Fruit fly (Drosophila melanogaster): Measurements from ENCODE around the gene BI-1.
A peak's percentile ranks its signal among the peaks of the same experiment; 100 is the strongest.

BI-1 gene

dm6 chr3L:8285773-8286172, 23.0 kb downstream of the BI-1 start (continued):
- no peak for TF ChIP-seq CG14050 (GFP tag; IDR thresholded peaks at IDR 0.05)
- 0 out of 3 replicates have a peak, but pooled peaks have one; percentile 19 for TF ChIP-seq row (GFP tag; IDR thresholded peaks at IDR 0.05)
- TF ChIP-seq CG4854 (GFP tag; optimal IDR thresholded peaks at IDR 0.05), result no peak
- TF ChIP-seq cwo (GFP tag; optimal IDR thresholded peaks at IDR 0.05), result peak; percentile 2
- TF ChIP-seq z (GFP tag; IDR thresholded peaks at IDR 0.05), result no peak
- TF ChIP-seq CG9727 (GFP tag; optimal IDR thresholded peaks at IDR 0.05), result no peak
- no peak for TF ChIP-seq CG1602 (GFP tag; optimal IDR thresholded peaks at IDR 0.05)
- no peak for TF ChIP-seq crol (GFP tag; IDR thresholded peaks at IDR 0.05)
- no peak for TF ChIP-seq CG13624 (GFP tag; optimal IDR thresholded peaks at IDR 0.05)
- TF ChIP-seq CG10274 (GFP tag; optimal IDR thresholded peaks at IDR 0.05), result no peak
- TF ChIP-seq TFAM (GFP tag; optimal IDR thresholded peaks at IDR 0.05), result no peak
- TF ChIP-seq dmrt11E (tag; optimal IDR thresholded peaks at IDR 0.05), result no peak
- no peak for TF ChIP-seq CG2889 (GFP tag; IDR thresholded peaks at IDR 0.05)
- TF ChIP-seq mirr (GFP tag; optimal IDR thresholded peaks at IDR 0.05), result no peak
- no peak for TF ChIP-seq CG34224 (GFP tag; IDR thresholded peaks at IDR 0.05; ENCODE audit: partially characterized antibody)
- no peak for TF ChIP-seq chn (GFP tag; optimal IDR thresholded peaks at IDR 0.05)
- TF ChIP-seq CG18011 (GFP tag; optimal IDR thresholded peaks at IDR 0.05), result no peak
- no peak for TF ChIP-seq Rfx (GFP tag; IDR thresholded peaks at IDR 0.05)
- peak; percentile 3 for TF ChIP-seq CG10267 (tag; optimal IDR thresholded peaks at IDR 0.05)
- TF ChIP-seq Atf-2 (GFP tag; optimal IDR thresholded peaks at IDR 0.05), result no peak
- TF ChIP-seq CG17612 (GFP tag; IDR thresholded peaks at IDR 0.05), result no peak
- TF ChIP-seq slbo (GFP tag; IDR thresholded peaks at IDR 0.05), result no peak
- TF ChIP-seq Nf-YB (GFP tag; optimal IDR thresholded peaks at IDR 0.05), result no peak
- no peak for TF ChIP-seq dpn (GFP tag; optimal IDR thresholded peaks at IDR 0.05)
- no peak for TF ChIP-seq CG3163 (GFP tag; optimal IDR thresholded peaks at IDR 0.05)
- TF ChIP-seq CG34422 (GFP tag; IDR thresholded peaks at IDR 0.05), result no peak
- TF ChIP-seq vvl (GFP tag; IDR thresholded peaks at IDR 0.05), result peak; percentile 14; the same call in 1 of the 2 replicates
- no peak for TF ChIP-seq Mad (GFP tag; optimal IDR thresholded peaks at IDR 0.05)
- TF ChIP-seq CG4707 (GFP tag; optimal IDR thresholded peaks at IDR 0.05), result no peak
- TF ChIP-seq Hr51 (GFP tag; optimal IDR thresholded peaks at IDR 0.05), result peak in 1 of 2 experiments; percentile 35
- no peak for TF ChIP-seq CG15696 (tag; optimal IDR thresholded peaks at IDR 0.05)
- TF ChIP-seq CG18619 (GFP tag; optimal IDR thresholded peaks at IDR 0.05), result no peak
- no peak for TF ChIP-seq CG34376 (GFP tag; optimal IDR thresholded peaks at IDR 0.05)
- TF ChIP-seq Deaf1 (tag; optimal IDR thresholded peaks at IDR 0.05), result no peak
- no peak for TF ChIP-seq CTCF (GFP tag; optimal IDR thresholded peaks at IDR 0.05)
- TF ChIP-seq sna (GFP tag; IDR thresholded peaks at IDR 0.05; ENCODE audit: partially characterized antibody), result no peak
- TF ChIP-seq croc (GFP tag; conservative IDR thresholded peaks at IDR 0.05), result no peak
- no peak for TF ChIP-seq lov (optimal IDR thresholded peaks at IDR 0.05)
- no peak for TF ChIP-seq lov (GFP tag; IDR thresholded peaks at IDR 0.05)
- peak; percentile 43 for TF ChIP-seq CG2678 (tag; optimal IDR thresholded peaks at IDR 0.05)

- TF ChIP-seq Drgx (GFP tag; IDR thresholded peaks at IDR 0.05) (no peak), chinmo (GFP tag; IDR thresholded peaks at IDR 0.05; ENCODE audit: partially characterized antibody) (0 out of 4 replicates have a peak, but pooled peaks have one; percentile 24), Ets65A (GFP tag) (peak; percentile 27), CG8281 (tag; optimal IDR thresholded peaks at IDR 0.05) (no peak), Trl (optimal IDR thresholded peaks at IDR 0.05) (peak; percentile 24 to 64), Trl (GFP tag; optimal IDR thresholded peaks at IDR 0.05) (no peak), scrt (GFP tag; optimal IDR thresholded peaks at IDR 0.05) (peak; percentile 93)
These were observed 23.4 kb downstream of the BI-1 start for dm6 chr3L:8285291-8285690.
